Worm (Caenorhabditis elegans) whole organism, young adult: Measurements from ENCODE around the gene F01G4.6.

ENCODE experiments used
- D2030.7 ChIP-seq: fragments of 200-800 bp; sonication (Bioruptor generic); IDR thresholded peaks from 2 replicates; pipeline ENCODE4 v1.3.6; 2022; ENCODE audit warnings: missing genetic modification reagents, missing genetic modification characterization, missing compliant biosample characterization
- F23B12.7 ChIP-seq: sonication (generic microtip); optimal IDR thresholded peaks from 2 replicates; lab custom pipeline; 2017; ENCODE audit warnings: missing genetic modification characterization, mild to moderate bottlenecking, missing compliant biosample characterization, antibody characterized with exemption, moderate library complexity; ENCODE audit not compliant: insufficient read depth
- F33H1.4 ChIP-seq: fragments of 200-800 bp; sonication (Bioruptor generic); IDR thresholded peaks from 2 replicates; pipeline ENCODE4 v1.3.6; 2022; ENCODE audit warnings: missing genetic modification reagents, missing genetic modification characterization, missing compliant biosample characterization
- F49E8.2 ChIP-seq: sonication (generic microtip); optimal IDR thresholded peaks from 3 replicates; lab custom pipeline; 2017; ENCODE audit warnings: missing genetic modification characterization, mild to moderate bottlenecking, missing compliant biosample characterization, antibody characterized with exemption, moderate library complexity; ENCODE audit not compliant: insufficient read depth
- F55B11.4 ChIP-seq: sonication (generic microtip); optimal IDR thresholded peaks from 2 replicates; lab custom pipeline; 2016; ENCODE audit warnings: missing compliant biosample characterization, missing genetic modification characterization, borderline replicate concordance; ENCODE audit not compliant: insufficient read depth
- F57C9.4 ChIP-seq: sonication (generic microtip); optimal IDR thresholded peaks from 2 replicates; lab custom pipeline; 2017; ENCODE audit warnings: mild to moderate bottlenecking, missing genetic modification characterization, missing compliant biosample characterization
- K12H6.12 ChIP-seq: fragments of 200-800 bp; sonication (Bioruptor generic); optimal IDR thresholded peaks from 2 replicates; lab custom pipeline; 2018; ENCODE audit warnings: mild to moderate bottlenecking, missing genetic modification characterization, missing compliant biosample characterization
- T07F8.4 ChIP-seq: sonication (generic microtip); optimal IDR thresholded peaks from 2 replicates; lab custom pipeline; 2016; ENCODE audit warnings: mild to moderate bottlenecking, missing genetic modification characterization, moderate library complexity, missing compliant biosample characterization
- T26A5.8 ChIP-seq: sonication (generic microtip); optimal IDR thresholded peaks from 2 replicates; lab custom pipeline; 2016; ENCODE audit warnings: missing genetic modification characterization, missing compliant biosample characterization
- Y53F4B.3 ChIP-seq: fragments of 200-800 bp; sonication (Bioruptor generic); IDR thresholded peaks from 2 replicates; pipeline ENCODE4 v1.3.6; 2022; ENCODE audit warnings: missing genetic modification reagents, missing genetic modification characterization, missing compliant biosample characterization
- Y56A3A.18 ChIP-seq: fragments of 200-800 bp; sonication (Bioruptor generic); IDR thresholded peaks from 2 replicates; pipeline ENCODE4 v1.3.6; 2022; ENCODE audit warnings: missing genetic modification reagents, missing genetic modification characterization, missing compliant biosample characterization
- Y95B8A.8 ChIP-seq: fragments of 200-800 bp; sonication (Bioruptor generic); IDR thresholded peaks from 2 replicates; pipeline ENCODE4 v1.3.6; 2022; ENCODE audit warnings: missing genetic modification reagents, missing genetic modification characterization, missing compliant biosample characterization
- akir-1 ChIP-seq: fragments of 200-800 bp; sonication (Bioruptor generic); optimal IDR thresholded peaks from 2 replicates; lab custom pipeline; 2018; ENCODE audit warnings: mild to moderate bottlenecking, missing genetic modification characterization, moderate library complexity, missing compliant biosample characterization
- ama-1 ChIP-seq, 3 experiments: fragments of 150-350 bp in 1 of 3; sonication (generic microtip) in 2 of 3; optimal IDR thresholded peaks; 2 replicates each; lab custom pipeline; 2014 to 2018; ENCODE audit warnings: missing biosample characterization in 2 of 3, missing genetic modification characterization in 2 of 3, missing genetic modification reagents in 2 of 3
- aptf-2 ChIP-seq: fragments of 200-800 bp; sonication (Bioruptor generic); conservative IDR thresholded peaks from 2 replicates; pipeline ENCODE4 v1.3.6; 2022; ENCODE audit warnings: missing genetic modification reagents, missing genetic modification characterization, missing compliant biosample characterization
- aptf-3 ChIP-seq: fragments of 200-800 bp; sonication (Bioruptor generic); IDR thresholded peaks from 2 replicates; pipeline ENCODE4 v1.3.6; 2022; ENCODE audit warnings: missing genetic modification characterization, missing compliant biosample characterization
- atf-7 ChIP-seq: sonication (generic microtip); optimal IDR thresholded peaks from 2 replicates; lab custom pipeline; 2017; ENCODE audit warnings: mild to moderate bottlenecking, missing genetic modification characterization, missing compliant biosample characterization
- athp-1 ChIP-seq: sonication (generic microtip); optimal IDR thresholded peaks from 2 replicates; lab custom pipeline; 2017; ENCODE audit warnings: mild to moderate bottlenecking, missing genetic modification characterization, missing compliant biosample characterization
- attf-3 ChIP-seq: fragments of 200-800 bp; sonication (Bioruptor generic); conservative IDR thresholded peaks from 2 replicates; pipeline ENCODE4 v1.3.6; 2022; ENCODE audit warnings: missing genetic modification reagents, missing genetic modification characterization, missing compliant biosample characterization
- bed-1 ChIP-seq: fragments of 200-800 bp; sonication (Bioruptor generic); IDR thresholded peaks from 2 replicates; pipeline ENCODE4 v1.3.6; 2022; ENCODE audit warnings: missing genetic modification reagents, missing genetic modification characterization, missing compliant biosample characterization
- cebp-2 ChIP-seq: fragments of 200-800 bp; sonication (Bioruptor generic); IDR thresholded peaks from 2 replicates; pipeline ENCODE4 v1.3.6; 2022; ENCODE audit warnings: missing genetic modification characterization, missing compliant biosample characterization
- ceh-27 ChIP-seq: fragments of 200-800 bp; sonication (Bioruptor generic); optimal IDR thresholded peaks from 2 replicates; lab custom pipeline; 2018; ENCODE audit warnings: mild to moderate bottlenecking, missing genetic modification characterization, moderate library complexity, missing compliant biosample characterization
- ceh-58 ChIP-seq: fragments of 200-800 bp; sonication (Bioruptor generic); IDR thresholded peaks from 2 replicates; pipeline ENCODE4 v1.3.6; 2022; ENCODE audit warnings: missing genetic modification characterization, missing compliant biosample characterization
- efl-1 ChIP-seq: fragments of 150-350 bp; optimal IDR thresholded peaks from 2 replicates; lab custom pipeline; 2014; ENCODE audit warnings: missing biosample characterization, missing genetic modification reagents, missing genetic modification characterization
- egl-18 ChIP-seq: fragments of 200-800 bp; sonication (Bioruptor generic); IDR thresholded peaks from 2 replicates; pipeline ENCODE4 v1.3.6; 2022; ENCODE audit warnings: missing genetic modification reagents, missing genetic modification characterization, missing compliant biosample characterization
- ekl-4 ChIP-seq: fragments of 200-800 bp; sonication (Bioruptor generic); IDR thresholded peaks from 2 replicates; pipeline ENCODE4 v1.3.6; 2022; ENCODE audit warnings: missing genetic modification reagents, missing genetic modification characterization, missing compliant biosample characterization
- ets-4 ChIP-seq: fragments of 200-800 bp; sonication (Bioruptor generic); optimal IDR thresholded peaks from 2 replicates; lab custom pipeline; 2018; ENCODE audit warnings: mild to moderate bottlenecking, missing genetic modification characterization, missing compliant biosample characterization
- hlh-26 ChIP-seq: fragments of 200-800 bp; sonication (Bioruptor generic); conservative IDR thresholded peaks from 2 replicates; pipeline ENCODE4 v1.3.6; 2022; ENCODE audit warnings: missing genetic modification reagents, missing genetic modification characterization, missing compliant biosample characterization
- lin-35 ChIP-seq, 3 experiments: fragments of 150-350 bp in 2 of 3; sonication (generic microtip) in 1 of 3; optimal IDR thresholded peaks; 2 replicates each; lab custom pipeline; 2014 to 2018; ENCODE audit warnings: missing biosample characterization in 3 of 3, missing genetic modification characterization in 3 of 3, missing genetic modification reagents in 3 of 3
- lin-40 ChIP-seq: sonication (generic microtip); optimal IDR thresholded peaks from 2 replicates; lab custom pipeline; 2016; ENCODE audit warnings: missing genetic modification characterization, mild to moderate bottlenecking, missing compliant biosample characterization, missing genotype, missing genetic modification reagents
- lsy-27 ChIP-seq: sonication (generic microtip); optimal IDR thresholded peaks from 2 replicates; lab custom pipeline; 2017; ENCODE audit warnings: missing genetic modification characterization, mild to moderate bottlenecking, missing compliant biosample characterization, antibody characterized with exemption, missing genotype, borderline replicate concordance; ENCODE audit not compliant: insufficient read depth
- mes-4 ChIP-seq: sonication (generic microtip); optimal IDR thresholded peaks from 2 replicates; lab custom pipeline; 2016; ENCODE audit warnings: missing genotype, missing genetic modification characterization, missing compliant biosample characterization
- nhr-179 ChIP-seq: sonication (generic microtip); optimal IDR thresholded peaks from 2 replicates; lab custom pipeline; 2016; ENCODE audit warnings: mild to moderate bottlenecking, missing genetic modification characterization, missing compliant biosample characterization
- nhr-80 ChIP-seq: sonication (generic microtip); optimal IDR thresholded peaks from 2 replicates; lab custom pipeline; 2016; ENCODE audit warnings: missing genetic modification characterization, missing compliant biosample characterization
- nhr-90 ChIP-seq: sonication (generic microtip); optimal IDR thresholded peaks from 2 replicates; lab custom pipeline; 2016; ENCODE audit warnings: missing genotype, mild to moderate bottlenecking, missing genetic modification characterization, missing compliant biosample characterization
- pbrm-1 ChIP-seq: fragments of 200-800 bp; sonication (Bioruptor generic); IDR thresholded peaks from 2 replicates; pipeline ENCODE4 v1.3.6; 2022; ENCODE audit warnings: missing genetic modification reagents, missing genetic modification characterization, missing compliant biosample characterization
- rec-8 ChIP-seq, 2 experiments: sonication (generic microtip); optimal IDR thresholded peaks; 2 replicates each; lab custom pipeline; 2016; ENCODE audit warnings: mild to moderate bottlenecking in 2 of 2, missing genetic modification characterization in 2 of 2, missing genetic modification reagents in 2 of 2, missing genotype in 2 of 2, missing biosample characterization in 1 of 2, missing compliant biosample characterization in 1 of 2, moderate library complexity in 1 of 2
- repo-1 ChIP-seq: sonication (generic microtip); optimal IDR thresholded peaks from 2 replicates; lab custom pipeline; 2017; ENCODE audit warnings: mild to moderate bottlenecking, missing genetic modification characterization, missing compliant biosample characterization
- sdz-38 ChIP-seq: sonication (generic microtip); optimal IDR thresholded peaks from 2 replicates; lab custom pipeline; 2016; ENCODE audit warnings: missing genotype, missing genetic modification characterization, missing compliant biosample characterization
- snpc-1.3 ChIP-seq: sonication (generic microtip); optimal IDR thresholded peaks from 2 replicates; lab custom pipeline; 2017; ENCODE audit warnings: missing genetic modification characterization, mild to moderate bottlenecking, missing compliant biosample characterization, antibody characterized with exemption, moderate library complexity, missing genotype, missing genetic modification reagents; ENCODE audit not compliant: insufficient read depth
- snpc-3.4 ChIP-seq: sonication (generic microtip); optimal IDR thresholded peaks from 2 replicates; lab custom pipeline; 2017; ENCODE audit warnings: missing genetic modification characterization, mild to moderate bottlenecking, missing compliant biosample characterization, antibody characterized with exemption, moderate library complexity, missing genotype, missing genetic modification reagents
- somi-1 ChIP-seq: fragments of 200-800 bp; sonication (Bioruptor generic); optimal IDR thresholded peaks from 2 replicates; lab custom pipeline; 2018; ENCODE audit warnings: mild to moderate bottlenecking, missing genetic modification characterization, missing compliant biosample characterization
- sptf-2 ChIP-seq: fragments of 200-800 bp; sonication (Bioruptor generic); optimal IDR thresholded peaks from 2 replicates; lab custom pipeline; 2018; ENCODE audit warnings: mild to moderate bottlenecking, missing genetic modification characterization, missing compliant biosample characterization
- unc-62 ChIP-seq: fragments of 150-350 bp; optimal IDR thresholded peaks from 2 replicates; lab custom pipeline; 2014; ENCODE audit warnings: missing biosample characterization, missing genetic modification reagents, missing genetic modification characterization
- xnd-1 ChIP-seq: sonication (generic microtip); optimal IDR thresholded peaks from 2 replicates; lab custom pipeline; 2016; ENCODE audit warnings: missing genotype, missing genetic modification reagents, missing genetic modification characterization, missing compliant biosample characterization
- ztf-22 ChIP-seq: fragments of 200-800 bp; sonication (Bioruptor generic); optimal IDR thresholded peaks from 2 replicates; lab custom pipeline; 2018; ENCODE audit warnings: mild to moderate bottlenecking, missing genetic modification characterization, moderate library complexity, missing compliant biosample characterization
- ztf-28 ChIP-seq: fragments of 200-800 bp; sonication (Bioruptor generic); IDR thresholded peaks from 2 replicates; pipeline ENCODE4 v1.3.6; 2022; ENCODE audit warnings: missing genetic modification reagents, missing genetic modification characterization, missing compliant biosample characterization

F01G4.6 gene

DNA sequence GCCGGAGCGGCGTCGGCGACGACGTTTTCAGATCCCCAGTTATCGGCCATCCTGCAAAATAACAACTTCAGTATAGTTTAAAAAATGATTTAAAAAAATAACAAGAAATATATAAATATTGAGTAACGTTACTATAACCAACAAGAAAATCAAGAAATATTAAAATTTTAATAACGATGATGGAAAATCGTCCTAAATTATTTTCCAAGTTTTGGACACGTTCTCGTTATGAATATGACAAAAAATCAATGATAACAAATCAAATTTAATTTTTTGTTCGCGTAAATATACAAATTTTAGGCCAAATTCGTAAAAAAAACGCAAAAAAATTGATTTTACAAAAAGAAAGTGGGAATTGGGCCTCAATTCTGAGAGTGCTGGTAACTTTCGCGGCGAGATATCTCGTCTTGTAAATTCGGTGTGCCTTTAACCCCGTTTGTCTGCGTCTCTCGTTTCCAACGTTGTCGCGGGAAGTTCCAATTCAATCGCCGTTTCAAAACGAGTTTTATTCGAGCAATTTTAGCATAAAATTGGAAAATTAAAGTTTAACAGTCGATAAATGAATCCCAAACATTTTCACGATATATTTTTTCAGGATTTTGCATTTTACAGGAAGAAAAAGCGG lies 38.2 kb downstream of the F01G4.6 start, which contains the start of gene rps-5 (continued):
- TF ChIP-seq snpc-3.4 (peak; percentile 41), nhr-179 (tag; lab: Kevin White, UChicago) (no peak), aptf-2 (GFP tag; lab: Robert Waterston, UW) (no peak), somi-1 (GFP tag; lab: Kevin White, UChicago) (no peak), Y95B8A.8 (GFP tag; lab: Robert Waterston, UW) (no peak), lin-35 (GFP tag; optimal IDR thresholded peaks at IDR 0.05; lab: Kevin White, UChicago) (peak in 1 of 3 experiments; percentile 54), F49E8.2 (tag; lab: Kevin White, UChicago) (peak; percentile 19), ztf-28 (GFP tag; lab: Robert Waterston, UW) (no peak), sdz-38 (tag; lab: Kevin White, UChicago) (no peak), lsy-27 (no peak), ztf-22 (no peak), rec-8 (tag; optimal IDR thresholded peaks at IDR 0.05; lab: Kevin White, UChicago) (no peak), xnd-1 (tag; lab: Kevin White, UChicago) (no peak), aptf-3 (no peak), ama-1 (optimal IDR thresholded peaks at IDR 0.05; lab: Kevin White, UChicago) (no peak), ama-1 (GFP tag; optimal IDR thresholded peaks at IDR 0.05; lab: Kevin White, UChicago) (no peak), F33H1.4 (GFP tag; lab: Robert Waterston, UW) (peak; percentile 83), efl-1 (GFP tag; lab: Kevin White, UChicago) (no peak), F57C9.4 (no peak), ets-4 (GFP tag; lab: Kevin White, UChicago) (no peak), cebp-2 (GFP tag; lab: Robert Waterston, UW) (no peak), T07F8.4 (tag; lab: Kevin White, UChicago) (no peak), repo-1 (tag; lab: Kevin White, UChicago) (no peak), lin-40 (tag; lab: Kevin White, UChicago) (no peak), snpc-1.3 (tag; lab: Kevin White, UChicago) (peak; percentile 33), akir-1 (GFP tag; lab: Kevin White, UChicago) (no peak), ekl-4 (GFP tag; lab: Robert Waterston, UW) (no peak), athp-1 (tag; lab: Kevin White, UChicago) (no peak), K12H6.12 (tag; lab: Kevin White, UChicago) (no peak), unc-62 (GFP tag; lab: Kevin White, UChicago) (no peak), ceh-58 (GFP tag; lab: Robert Waterston, UW) (no peak), hlh-26 (no peak), mes-4 (tag; lab: Kevin White, UChicago) (no peak), attf-3 (GFP tag; lab: Robert Waterston, UW) (no peak), atf-7 (tag; lab: Kevin White, UChicago) (no peak), Y56A3A.18 (no peak), egl-18 (no peak), pbrm-1 (GFP tag; lab: Robert Waterston, UW) (0 out of 2 replicates have a peak, but pooled peaks have one; percentile 11), nhr-90 (tag; lab: Kevin White, UChicago) (no peak), Y53F4B.3 (no peak), sptf-2 (GFP tag; lab: Kevin White, UChicago) (no peak), T26A5.8 (no peak), F55B11.4 (no peak), ceh-27 (GFP tag; lab: Kevin White, UChicago) (no peak), bed-1 (no peak), nhr-80 (tag; lab: Kevin White, UChicago) (no peak), D2030.7 (GFP tag; lab: Robert Waterston, UW) (peak; percentile 52; the same call in 1 of the 2 replicates), F23B12.7 (tag; lab: Kevin White, UChicago) (peak; percentile 13)
